Fruit fly (Drosophila melanogaster): ENCODE measurements around the gene CG12155.

The CG12155 gene

dm6 chrX:7695391-7696053 lies 33.0 kb upstream of the CG12155 start (continued):
- TF ChIP-seq Fer1 (GFP tag; optimal IDR thresholded peaks at IDR 0.05) (no peak), gro (GFP tag; optimal IDR thresholded peaks at IDR 0.05) (no peak), ro (GFP tag; IDR thresholded peaks at IDR 0.05) (no peak), CG2199 (GFP tag; IDR thresholded peaks at IDR 0.05) (0 out of 3 replicates have a peak, but pooled peaks have one; percentile 12), otp (GFP tag; IDR thresholded peaks at IDR 0.05) (no peak), CG2678 (tag; optimal IDR thresholded peaks at IDR 0.05) (peak; percentile 17), usp (GFP tag; optimal IDR thresholded peaks at IDR 0.05) (no peak), nerfin-1 (tag; optimal IDR thresholded peaks at IDR 0.05) (no peak), B-H1 (GFP tag; IDR thresholded peaks at IDR 0.05) (no peak), tup (GFP tag; optimal IDR thresholded peaks at IDR 0.05) (no peak), Hmx (GFP tag; optimal IDR thresholded peaks at IDR 0.05) (no peak), NFAT (GFP tag; IDR thresholded peaks at IDR 0.05) (no peak), CG17612 (GFP tag; IDR thresholded peaks at IDR 0.05) (no peak), vfl (GFP tag; optimal IDR thresholded peaks at IDR 0.05) (no peak), Hsf (GFP tag; optimal IDR thresholded peaks at IDR 0.05) (no peak), CG7271 (tag; optimal IDR thresholded peaks at IDR 0.05) (no peak), HLH54F (GFP tag; optimal IDR thresholded peaks at IDR 0.05) (no peak), Trl (optimal IDR thresholded peaks at IDR 0.05) (peak; percentile 63 to 85), Trl (GFP tag; optimal IDR thresholded peaks at IDR 0.05) (no peak), Med (GFP tag) (peak; percentile 18), Sox100B (GFP tag; optimal IDR thresholded peaks at IDR 0.05) (no peak), CG7987 (GFP tag; optimal IDR thresholded peaks at IDR 0.05) (no peak), exex (tag; optimal IDR thresholded peaks at IDR 0.05) (peak; percentile 42), Doc3 (GFP tag; IDR thresholded peaks at IDR 0.05; ENCODE audit: partially characterized antibody) (no peak), gem (tag; optimal IDR thresholded peaks at IDR 0.05) (peak; percentile 71), CG7357 (GFP tag; IDR thresholded peaks at IDR 0.05) (no peak), en (GFP tag; optimal IDR thresholded peaks at IDR 0.05) (no peak), grau (tag; optimal IDR thresholded peaks at IDR 0.05) (peak; percentile 55), chinmo (GFP tag; IDR thresholded peaks at IDR 0.05; ENCODE audit: partially characterized antibody) (peak; percentile 55; the same call in 1 of the 4 replicates), CG18599 (GFP tag; optimal IDR thresholded peaks at IDR 0.05) (peak; percentile 29), CG3163 (GFP tag; optimal IDR thresholded peaks at IDR 0.05) (peak; percentile 93), cwo (GFP tag; optimal IDR thresholded peaks at IDR 0.05) (peak; percentile 22), CG13296 (GFP tag; optimal IDR thresholded peaks at IDR 0.05) (peak; percentile 0), dysf (GFP tag; IDR thresholded peaks at IDR 0.05) (no peak), CG11504 (tag; optimal IDR thresholded peaks at IDR 0.05) (no peak), CG9727 (GFP tag; optimal IDR thresholded peaks at IDR 0.05) (peak; percentile 0), scrt (GFP tag; optimal IDR thresholded peaks at IDR 0.05) (no peak), row (GFP tag; IDR thresholded peaks at IDR 0.05) (peak; percentile 25; the same call in 1 of the 3 replicates), Dbx (GFP tag; IDR thresholded peaks at IDR 0.05) (0 out of 3 replicates have a peak, but pooled peaks have one; percentile 35), CG3065 (GFP tag; optimal IDR thresholded peaks at IDR 0.05) (no peak), CoRest (tag; optimal IDR thresholded peaks at IDR 0.05) (no peak), CG12155 (GFP tag; optimal IDR thresholded peaks at IDR 0.05) (no peak), Oli (tag; optimal IDR thresholded peaks at IDR 0.05) (peak; percentile 10), CG8765 (GFP tag; IDR thresholded peaks at IDR 0.05) (no peak), lilli (GFP tag; optimal IDR thresholded peaks at IDR 0.05) (peak; percentile 11), schlank (tag; optimal IDR thresholded peaks at IDR 0.05) (no peak), tx (GFP tag; optimal IDR thresholded peaks at IDR 0.05) (no peak), ttk (GFP tag; IDR thresholded peaks at IDR 0.05) (no peak), pnt (GFP tag; optimal IDR thresholded peaks at IDR 0.05) (no peak), CG9932 (GFP tag; IDR thresholded peaks at IDR 0.05) (no peak), CG12942 (GFP tag; optimal IDR thresholded peaks at IDR 0.05) (no peak)

Measured in whole organism, embryonic.